Fruit fly (Drosophila melanogaster): Measurements from ENCODE around the gene Aps.

DNA sequence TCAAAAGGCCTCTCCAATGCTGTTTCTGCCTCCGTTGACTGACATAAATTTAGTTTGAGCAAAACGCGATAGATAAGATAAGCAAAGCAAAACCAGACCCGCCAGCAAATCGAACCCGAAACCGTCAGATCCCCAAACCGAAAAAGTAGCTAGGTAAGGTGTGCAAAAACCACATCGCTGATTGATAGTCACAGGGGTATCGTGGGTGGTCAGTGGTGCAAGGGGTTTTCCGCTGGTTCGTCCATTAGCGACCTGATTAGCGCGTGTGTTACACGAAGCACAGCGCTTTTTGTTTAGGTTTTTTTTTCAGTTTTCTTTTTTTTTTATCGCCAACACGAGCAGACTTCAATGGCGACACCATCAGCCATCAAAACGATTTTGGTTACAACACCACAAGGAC lies 35.0 kb downstream of the Aps start:
- no peak for TF ChIP-seq lz (GFP tag; optimal IDR thresholded peaks at IDR 0.05)
- no peak for TF ChIP-seq CG1621 (tag; optimal IDR thresholded peaks at IDR 0.05)
- no peak for TF ChIP-seq CG6276 (GFP tag; optimal IDR thresholded peaks at IDR 0.05)
- no peak for TF ChIP-seq Gug (GFP tag; IDR thresholded peaks at IDR 0.05)
- no peak for TF ChIP-seq Sox102F (GFP tag; optimal IDR thresholded peaks at IDR 0.05)
- no peak for TF ChIP-seq acj6 (GFP tag; optimal IDR thresholded peaks at IDR 0.05)
- no peak for TF ChIP-seq Hr39 (GFP tag; optimal IDR thresholded peaks at IDR 0.05)
- no peak for TF ChIP-seq fkh (GFP tag; optimal IDR thresholded peaks at IDR 0.05)
- no peak for TF ChIP-seq CG15336 (GFP tag; IDR thresholded peaks at IDR 0.05)
- no peak for TF ChIP-seq esn (GFP tag; optimal IDR thresholded peaks at IDR 0.05)

All from whole organism, prepupa.